Worm (Caenorhabditis elegans) whole organism, L3 larva: Measurements from ENCODE around the gene C45G9.10.
A peak's percentile ranks its signal among the peaks of the same experiment; 100 is the strongest.

Source experiments
- R02D3.7 ChIP-seq: fragments of 150-350 bp; optimal IDR thresholded peaks from 2 replicates; lab custom pipeline; 2014; ENCODE audit warnings: missing biosample characterization, missing genetic modification characterization
- ZK546.5 ChIP-seq: sonication (generic microtip); optimal IDR thresholded peaks from 2 replicates; lab custom pipeline; 2017; ENCODE audit warnings: missing biosample characterization, missing genetic modification characterization
- aly-2 ChIP-seq: fragments of 150-350 bp; optimal IDR thresholded peaks from 2 replicates; lab custom pipeline; 2014; ENCODE audit warnings: missing biosample characterization, missing genetic modification characterization
- ama-1 ChIP-seq: fragments of 150-350 bp; optimal IDR thresholded peaks from 2 replicates; lab custom pipeline; 2018
- ceh-16 ChIP-seq: sonication (generic microtip); optimal IDR thresholded peaks from 2 replicates; lab custom pipeline; 2017; ENCODE audit warnings: missing biosample characterization, missing genetic modification characterization
- ceh-28 ChIP-seq: fragments of 150-350 bp; optimal IDR thresholded peaks from 2 replicates; lab custom pipeline; 2014; ENCODE audit warnings: missing biosample characterization, missing genetic modification reagents, missing genetic modification characterization
- ceh-82 ChIP-seq: fragments of 150-350 bp; optimal IDR thresholded peaks from 2 replicates; lab custom pipeline; 2014; ENCODE audit warnings: missing biosample characterization, missing genetic modification characterization
- ceh-9 ChIP-seq: sonication (generic microtip); optimal IDR thresholded peaks from 2 replicates; lab custom pipeline; 2018; ENCODE audit warnings: missing biosample characterization, missing genetic modification characterization
- daf-12 ChIP-seq: fragments of 150-350 bp; optimal IDR thresholded peaks from 2 replicates; lab custom pipeline; 2014; ENCODE audit warnings: missing biosample characterization, missing genetic modification reagents, missing genetic modification characterization
- egl-27 ChIP-seq: sonication (generic microtip); optimal IDR thresholded peaks from 4 replicates; lab custom pipeline; 2017; ENCODE audit warnings: missing biosample characterization, missing genetic modification reagents, missing genetic modification characterization
- egl-5 ChIP-seq: fragments of 150-350 bp; optimal IDR thresholded peaks from 2 replicates; lab custom pipeline; 2017; ENCODE audit warnings: missing biosample characterization, missing genetic modification reagents, missing genetic modification characterization, inconsistent platforms
- elt-1 ChIP-seq: fragments of 150-350 bp; optimal IDR thresholded peaks from 2 replicates; lab custom pipeline; 2014; ENCODE audit warnings: missing biosample characterization, missing genetic modification characterization
- elt-2 ChIP-seq: sonication (generic microtip); optimal IDR thresholded peaks from 2 replicates; lab custom pipeline; 2016; ENCODE audit warnings: missing genetic modification reagents, mild to moderate bottlenecking, missing genetic modification characterization, missing compliant biosample characterization
- elt-3 ChIP-seq, 3 experiments: fragments of 150-350 bp in 1 of 3; sonication (generic microtip) in 2 of 3; optimal IDR thresholded peaks; 2 replicates in 2 of 3; 4 replicates in 1 of 3; lab custom pipeline; 2014 to 2017; ENCODE audit warnings: missing biosample characterization in 3 of 3, missing genetic modification characterization in 3 of 3
- eor-1 ChIP-seq, 2 experiments: fragments of 150-350 bp; optimal IDR thresholded peaks; 2 replicates each; lab custom pipeline; 2014 to 2018; ENCODE audit warnings: missing biosample characterization in 2 of 2, missing genetic modification characterization in 2 of 2
- fkh-10 ChIP-seq: sonication (generic microtip); optimal IDR thresholded peaks from 2 replicates; lab custom pipeline; 2017; ENCODE audit warnings: missing biosample characterization, missing genetic modification reagents, missing genetic modification characterization
- fkh-2 ChIP-seq: fragments of 150-350 bp; optimal IDR thresholded peaks from 2 replicates; lab custom pipeline; 2014; ENCODE audit warnings: missing biosample characterization, missing genetic modification reagents, missing genetic modification characterization
- fos-1 ChIP-seq: fragments of 150-350 bp; optimal IDR thresholded peaks from 2 replicates; lab custom pipeline; 2014; ENCODE audit warnings: missing biosample characterization, missing genetic modification characterization
- hmg-11 ChIP-seq: sonication (generic microtip); optimal IDR thresholded peaks from 2 replicates; lab custom pipeline; 2016; ENCODE audit warnings: missing genetic modification characterization, missing compliant biosample characterization
- jun-1 ChIP-seq: fragments of 150-350 bp; optimal IDR thresholded peaks from 2 replicates; lab custom pipeline; 2014; ENCODE audit warnings: missing biosample characterization, missing genetic modification reagents, missing genetic modification characterization
- lin-15B ChIP-seq: fragments of 150-350 bp; optimal IDR thresholded peaks from 2 replicates; lab custom pipeline; 2014; ENCODE audit warnings: missing biosample characterization, missing genetic modification characterization
- lin-39 ChIP-seq: fragments of 150-350 bp; optimal IDR thresholded peaks from 2 replicates; lab custom pipeline; 2018; ENCODE audit warnings: missing biosample characterization, missing genetic modification reagents, missing genetic modification characterization
- lsy-12 ChIP-seq: sonication (generic microtip); optimal IDR thresholded peaks from 2 replicates; lab custom pipeline; 2016; ENCODE audit warnings: mild to moderate bottlenecking, missing genetic modification characterization, missing compliant biosample characterization
- mdl-1 ChIP-seq: fragments of 150-350 bp; optimal IDR thresholded peaks from 2 replicates; lab custom pipeline; 2014; ENCODE audit warnings: missing biosample characterization, missing genetic modification characterization
- mml-1 ChIP-seq: fragments of 150-350 bp; sonication (generic microtip); optimal IDR thresholded peaks from 3 replicates; lab custom pipeline; 2014; ENCODE audit warnings: missing biosample characterization, missing genetic modification characterization
- nfya-1 ChIP-seq: sonication (generic microtip); optimal IDR thresholded peaks from 2 replicates; lab custom pipeline; 2017; ENCODE audit warnings: missing genetic modification characterization, mild to moderate bottlenecking, missing compliant biosample characterization, antibody characterized with exemption, moderate library complexity; ENCODE audit not compliant: insufficient read depth
- nhr-11 ChIP-seq: fragments of 150-350 bp; optimal IDR thresholded peaks from 2 replicates; lab custom pipeline; 2014; ENCODE audit warnings: missing biosample characterization, missing genetic modification characterization
- nhr-12 ChIP-seq: fragments of 150-350 bp; optimal IDR thresholded peaks from 2 replicates; lab custom pipeline; 2014; ENCODE audit warnings: missing biosample characterization, missing genetic modification characterization
- nhr-23 ChIP-seq: fragments of 150-350 bp; optimal IDR thresholded peaks from 2 replicates; lab custom pipeline; 2014; ENCODE audit warnings: missing biosample characterization, missing genetic modification reagents, missing genetic modification characterization
- nhr-237 ChIP-seq: fragments of 150-350 bp; optimal IDR thresholded peaks from 2 replicates; lab custom pipeline; 2014; ENCODE audit warnings: missing biosample characterization, missing genetic modification characterization
- nhr-25 ChIP-seq: sonication (generic microtip); optimal IDR thresholded peaks from 2 replicates; lab custom pipeline; 2017; ENCODE audit warnings: missing biosample characterization, missing genetic modification characterization
- nhr-28 ChIP-seq: fragments of 150-350 bp; optimal IDR thresholded peaks from 2 replicates; lab custom pipeline; 2014; ENCODE audit warnings: missing biosample characterization, missing genetic modification characterization
- nhr-43 ChIP-seq: sonication (generic microtip); optimal IDR thresholded peaks from 2 replicates; lab custom pipeline; 2016; ENCODE audit warnings: mild to moderate bottlenecking, missing genetic modification characterization, missing compliant biosample characterization; ENCODE audit not compliant: poor library complexity, severe bottlenecking
- nhr-67 ChIP-seq: fragments of 150-350 bp; optimal IDR thresholded peaks from 2 replicates; lab custom pipeline; 2014; ENCODE audit warnings: missing biosample characterization, missing genetic modification characterization
- nhr-76 ChIP-seq: fragments of 150-350 bp; sonication (generic microtip); optimal IDR thresholded peaks from 5 replicates; lab custom pipeline; 2014; ENCODE audit warnings: missing biosample characterization, missing genetic modification characterization
- nhr-77 ChIP-seq: fragments of 150-350 bp; optimal IDR thresholded peaks from 2 replicates; lab custom pipeline; 2014; ENCODE audit warnings: missing biosample characterization, missing genetic modification characterization
- pha-4 ChIP-seq: fragments of 150-350 bp; optimal IDR thresholded peaks from 2 replicates; lab custom pipeline; 2014; ENCODE audit warnings: missing biosample characterization, missing genetic modification reagents, missing genetic modification characterization
- pqm-1 ChIP-seq: fragments of 150-350 bp; optimal IDR thresholded peaks from 2 replicates; lab custom pipeline; 2017; ENCODE audit warnings: missing biosample characterization, missing genetic modification characterization, inconsistent platforms
- sea-2 ChIP-seq: fragments of 150-350 bp; sonication (generic microtip); optimal IDR thresholded peaks from 4 replicates; lab custom pipeline; 2014; ENCODE audit warnings: missing biosample characterization, missing genetic modification reagents, missing genetic modification characterization
- skn-1 ChIP-seq: fragments of 150-350 bp; optimal IDR thresholded peaks from 2 replicates; lab custom pipeline; 2014; ENCODE audit warnings: missing biosample characterization, missing genetic modification characterization
- snpc-4 ChIP-seq: fragments of 150-350 bp; optimal IDR thresholded peaks from 2 replicates; lab custom pipeline; 2014; ENCODE audit warnings: missing biosample characterization, missing genetic modification characterization
- tbx-2 ChIP-seq: sonication (generic microtip); optimal IDR thresholded peaks from 2 replicates; lab custom pipeline; 2016; ENCODE audit warnings: mild to moderate bottlenecking, missing genetic modification characterization, missing compliant biosample characterization
- unc-39 ChIP-seq: sonication (generic microtip); optimal IDR thresholded peaks from 4 replicates; lab custom pipeline; 2017; ENCODE audit warnings: missing biosample characterization, missing genetic modification characterization
- unc-62 ChIP-seq: fragments of 150-350 bp; sonication (generic microtip); optimal IDR thresholded peaks from 4 replicates; lab custom pipeline; 2014; ENCODE audit warnings: missing biosample characterization, missing genetic modification reagents, missing genetic modification characterization
- zag-1 ChIP-seq: fragments of 150-350 bp; optimal IDR thresholded peaks from 2 replicates; lab custom pipeline; 2014; ENCODE audit warnings: missing biosample characterization, missing genetic modification characterization
- ztf-11 ChIP-seq: fragments of 150-350 bp; optimal IDR thresholded peaks from 2 replicates; lab custom pipeline; 2014; ENCODE audit warnings: missing biosample characterization, missing genetic modification characterization
- ztf-4 ChIP-seq: fragments of 150-350 bp; optimal IDR thresholded peaks from 2 replicates; lab custom pipeline; 2014; ENCODE audit warnings: missing biosample characterization, missing genetic modification characterization

C45G9.10 gene

ce11 chrIII:5061798-5062197, at the start of gene C45G9.10:
C45G9.10 (minus strand) TSS chrIII:5061898.
- TF ChIP-seq nhr-76 (tag; lab: Kevin White, UChicago) (no peak), ztf-11 (tag; lab: Kevin White, UChicago) (no peak), mdl-1 (no peak), ZK546.5 (tag; lab: Kevin White, UChicago) (no peak), elt-3 (tag; optimal IDR thresholded peaks at IDR 0.05; lab: Kevin White, UChicago) (no peak), R02D3.7 (no peak), nhr-67 (tag; lab: Kevin White, UChicago) (no peak), nhr-77 (tag; lab: Kevin White, UChicago) (no peak), tbx-2 (tag; lab: Kevin White, UChicago) (no peak), unc-39 (tag; lab: Kevin White, UChicago) (no peak)

ce11 chrIII:5109401-5109800, 47.7 kb upstream of the C45G9.10 start, which contains the start of gene sax-2:
sax-2 (plus strand) TSS chrIII:5109701.
- TF ChIP-seq fkh-10 (GFP tag; lab: Kevin White, UChicago) (no peak), sea-2 (GFP tag; lab: Kevin White, UChicago) (no peak), ztf-11 (tag; lab: Kevin White, UChicago) (no peak), nhr-237 (tag; lab: Kevin White, UChicago) (no peak), nhr-67 (tag; lab: Kevin White, UChicago) (no peak)

- TF ChIP-seq ceh-28, result peak; percentile 50
- no peak for TF ChIP-seq ZK546.5 (tag; lab: Kevin White, UChicago)
- no peak for TF ChIP-seq ceh-9 (tag; lab: Kevin White, UChicago)
- TF ChIP-seq aly-2, result no peak
- no peak for TF ChIP-seq ztf-4
- no peak for TF ChIP-seq fkh-10 (GFP tag; lab: Kevin White, UChicago)
- no peak for TF ChIP-seq mdl-1
- TF ChIP-seq elt-2 (tag; lab: Kevin White, UChicago), result peak; percentile 30
- no peak for TF ChIP-seq lin-39 (tag; lab: Kevin White, UChicago)
- no peak for TF ChIP-seq mml-1 (tag; lab: Kevin White, UChicago)
- TF ChIP-seq lin-15B (tag; lab: Kevin White, UChicago), result peak; percentile 86
- no peak for TF ChIP-seq jun-1 (tag; lab: Kevin White, UChicago)
- TF ChIP-seq elt-3 (tag; optimal IDR thresholded peaks at IDR 0.05; lab: Kevin White, UChicago), result no peak
- TF ChIP-seq unc-62 (GFP tag; lab: Kevin White, UChicago), result no peak
- no peak for TF ChIP-seq lsy-12 (tag; lab: Kevin White, UChicago)
- TF ChIP-seq pha-4 (tag; lab: Kevin White, UChicago), result peak; percentile 71
- TF ChIP-seq egl-5, result peak; percentile 54
- TF ChIP-seq elt-1, result no peak
- TF ChIP-seq pqm-1 (tag; lab: Kevin White, UChicago), result peak; percentile 40
- TF ChIP-seq nhr-25, result peak; percentile 65
- TF ChIP-seq ceh-82 (tag; lab: Kevin White, UChicago), result no peak
- no peak for TF ChIP-seq ztf-11 (tag; lab: Kevin White, UChicago)
- TF ChIP-seq tbx-2 (tag; lab: Kevin White, UChicago), result no peak
- TF ChIP-seq egl-27 (tag; lab: Kevin White, UChicago), result no peak
- no peak for TF ChIP-seq fkh-2 (tag; lab: Kevin White, UChicago)
- no peak for TF ChIP-seq nhr-77 (tag; lab: Kevin White, UChicago)
- no peak for TF ChIP-seq snpc-4 (tag; lab: Kevin White, UChicago)
- TF ChIP-seq fos-1 (tag; lab: Kevin White, UChicago), result no peak
- peak; percentile 21 for TF ChIP-seq nhr-43 (tag; lab: Kevin White, UChicago)
- no peak for TF ChIP-seq ama-1
- TF ChIP-seq nhr-76 (tag; lab: Kevin White, UChicago), result no peak
- peak; percentile 77 for TF ChIP-seq nfya-1 (tag; lab: Kevin White, UChicago)
- TF ChIP-seq nhr-23, result no peak
- TF ChIP-seq nhr-11 (tag; lab: Kevin White, UChicago), result no peak
- no peak for TF ChIP-seq sea-2 (GFP tag; lab: Kevin White, UChicago)
- TF ChIP-seq zag-1 (tag; lab: Kevin White, UChicago), result no peak
- no peak for TF ChIP-seq eor-1 (tag; optimal IDR thresholded peaks at IDR 0.05; lab: Kevin White, UChicago)
- TF ChIP-seq hmg-11 (tag; lab: Kevin White, UChicago), result no peak
- TF ChIP-seq nhr-237 (tag; lab: Kevin White, UChicago), result no peak
- no peak for TF ChIP-seq nhr-67 (tag; lab: Kevin White, UChicago)
- peak; percentile 25 for TF ChIP-seq skn-1 (tag; lab: Kevin White, UChicago)
- no peak for TF ChIP-seq ceh-16 (tag; lab: Kevin White, UChicago)
- TF ChIP-seq nhr-28 (tag; lab: Kevin White, UChicago), result no peak
- no peak for TF ChIP-seq unc-39 (tag; lab: Kevin White, UChicago)
- no peak for TF ChIP-seq R02D3.7
- TF ChIP-seq nhr-12, result no peak
- no peak for TF ChIP-seq daf-12
Measured at ce11 chrIII:5108746-5109145, 47.0 kb upstream of the C45G9.10 start.
